Fruit fly (Drosophila melanogaster): ENCODE results near the gene Fum3.

Fum3 gene

dm6 chr3L:11465371-11465914 lies at the start of gene Fum3 (continued):
- TF ChIP-seq Lhr (GFP tag; optimal IDR thresholded peaks at IDR 0.05), result no peak
- no peak for TF ChIP-seq stc (GFP tag; IDR thresholded peaks at IDR 0.05)
- TF ChIP-seq CG32767 (GFP tag; IDR thresholded peaks at IDR 0.05), result no peak
- peak; percentile 33 for TF ChIP-seq CG4424 (GFP tag; optimal IDR thresholded peaks at IDR 0.05)
- no peak for TF ChIP-seq ham (GFP tag; IDR thresholded peaks at IDR 0.05)
- no peak for TF ChIP-seq hkb (optimal IDR thresholded peaks at IDR 0.05)
- TF ChIP-seq hkb (GFP tag; IDR thresholded peaks at IDR 0.05), result peak; percentile 32; the same call in 1 of the 2 replicates
- no peak; the same call in 1 of the 2 replicates for TF ChIP-seq CG14014 (GFP tag; IDR thresholded peaks at IDR 0.05)
- TF ChIP-seq pan (optimal IDR thresholded peaks at IDR 0.05), result no peak
- TF ChIP-seq pan (GFP tag; optimal IDR thresholded peaks at IDR 0.05 in 1 of 2, IDR thresholded peaks at IDR 0.05 in 1 of 2), result peak in 1 of 2 experiments; percentile 30
- no peak for TF ChIP-seq CG4282 (GFP tag; optimal IDR thresholded peaks at IDR 0.05)
- TF ChIP-seq lmd (GFP tag; IDR thresholded peaks at IDR 0.05), result peak; percentile 27; the same call in 1 of the 2 replicates
- no peak for TF ChIP-seq CG9797 (GFP tag; optimal IDR thresholded peaks at IDR 0.05)
- no peak for TF ChIP-seq sens-2 (GFP tag; IDR thresholded peaks at IDR 0.05)
- TF ChIP-seq ato (GFP tag; IDR thresholded peaks at IDR 0.05; ENCODE audit: partially characterized antibody), result no peak
- TF ChIP-seq ci (GFP tag; IDR thresholded peaks at IDR 0.05), result peak; percentile 54; the same call in 2 of the 3 replicates
- no peak for TF ChIP-seq gcm2 (GFP tag; optimal IDR thresholded peaks at IDR 0.05)
- no peak for TF ChIP-seq CG31224 (GFP tag; IDR thresholded peaks at IDR 0.05)
- peak; percentile 18 for TF ChIP-seq CG17829 (tag; optimal IDR thresholded peaks at IDR 0.05)
- peak; percentile 13 for TF ChIP-seq CG10267 (tag; optimal IDR thresholded peaks at IDR 0.05)
- no peak for TF ChIP-seq CG4328 (GFP tag; optimal IDR thresholded peaks at IDR 0.05)
- TF ChIP-seq croc (GFP tag; conservative IDR thresholded peaks at IDR 0.05), result peak; percentile 13; the same call in 1 of the 3 replicates
- no peak for TF ChIP-seq aop (GFP tag; IDR thresholded peaks at IDR 0.05)
- TF ChIP-seq ewg (GFP tag; optimal IDR thresholded peaks at IDR 0.05), result no peak
- no peak for TF ChIP-seq nerfin-2 (GFP tag; IDR thresholded peaks at IDR 0.05; ENCODE audit: partially characterized antibody)
- TF ChIP-seq nerfin-1 (tag; optimal IDR thresholded peaks at IDR 0.05), result no peak
- no peak for TF ChIP-seq Hr3 (GFP tag; optimal IDR thresholded peaks at IDR 0.05)
- peak; percentile 13; the same call in 1 of the 2 replicates for TF ChIP-seq CG14441 (GFP tag; IDR thresholded peaks at IDR 0.05)
- TF ChIP-seq toy (GFP tag; IDR thresholded peaks at IDR 0.05), result no peak
- no peak for TF ChIP-seq CG13123 (GFP tag; optimal IDR thresholded peaks at IDR 0.05)
- peak; percentile 6; the same call in 1 of the 2 replicates for TF ChIP-seq vvl (GFP tag; IDR thresholded peaks at IDR 0.05)
- TF ChIP-seq CG17359 (tag; optimal IDR thresholded peaks at IDR 0.05), result peak; percentile 27
- no peak for TF ChIP-seq CG11456 (GFP tag; IDR thresholded peaks at IDR 0.05)
- no peak for TF ChIP-seq CG8359 (GFP tag; optimal IDR thresholded peaks at IDR 0.05; ENCODE audit: borderline replicate concordance)
- no peak for TF ChIP-seq Hsf (GFP tag; optimal IDR thresholded peaks at IDR 0.05)
- TF ChIP-seq CG15479 (GFP tag; optimal IDR thresholded peaks at IDR 0.05), result no peak
- no peak for TF ChIP-seq Ravus (GFP tag; IDR thresholded peaks at IDR 0.05)
- no peak for TF ChIP-seq H15 (GFP tag; IDR thresholded peaks at IDR 0.05)
- no peak for TF ChIP-seq Blimp-1 (GFP tag; optimal IDR thresholded peaks at IDR 0.05)
- no peak for TF ChIP-seq Spps (tag; optimal IDR thresholded peaks at IDR 0.05)
- no peak for TF ChIP-seq CG12659 (GFP tag; optimal IDR thresholded peaks at IDR 0.05)
- 0 out of 2 replicates have a peak, but pooled peaks have one; percentile 3 for TF ChIP-seq CG14667 (GFP tag; IDR thresholded peaks at IDR 0.05)
- no peak for TF ChIP-seq maf-S (GFP tag; optimal IDR thresholded peaks at IDR 0.05)
- TF ChIP-seq CG6683 (GFP tag; optimal IDR thresholded peaks at IDR 0.05), result no peak
- TF ChIP-seq CG5953 (GFP tag; IDR thresholded peaks at IDR 0.05), result no peak
- peak; percentile 50 for TF ChIP-seq zen (tag; optimal IDR thresholded peaks at IDR 0.05)
- TF ChIP-seq br (optimal IDR thresholded peaks at IDR 0.05), result no peak
- peak; percentile 21 for TF ChIP-seq CG2678 (tag; optimal IDR thresholded peaks at IDR 0.05)
- no peak for TF ChIP-seq CG8478 (optimal IDR thresholded peaks at IDR 0.05)
- TF ChIP-seq ssp (GFP tag; IDR thresholded peaks at IDR 0.05), result no peak
- no peak for TF ChIP-seq CG12104 (GFP tag; optimal IDR thresholded peaks at IDR 0.05)
- TF ChIP-seq sd (tag; optimal IDR thresholded peaks at IDR 0.05), result no peak

Measured in whole organism, embryonic.